Worm (Caenorhabditis elegans) whole organism, mixed stage, embryonic: Measurements from ENCODE around the gene C46F2.1.

ENCODE experiments used
- ces-1 ChIP-seq: fragments of 150-350 bp; optimal IDR thresholded peaks from 2 replicates; lab custom pipeline; 2014; ENCODE audit warnings: missing biosample characterization, missing genetic modification reagents, missing genetic modification characterization
- elt-1 ChIP-seq: sonication (generic microtip); optimal IDR thresholded peaks from 2 replicates; lab custom pipeline; 2017; ENCODE audit warnings: missing genetic modification characterization, mild to moderate bottlenecking, missing compliant biosample characterization, antibody characterized with exemption, moderate library complexity, borderline replicate concordance; ENCODE audit not compliant: insufficient read depth
- elt-3 ChIP-seq: fragments of 150-350 bp; optimal IDR thresholded peaks from 2 replicates; lab custom pipeline; 2014; ENCODE audit warnings: missing biosample characterization, missing genetic modification characterization
- lin-13 ChIP-seq: fragments of 150-350 bp; optimal IDR thresholded peaks from 2 replicates; lab custom pipeline; 2014; ENCODE audit warnings: missing biosample characterization, missing genetic modification characterization
- nhr-237 ChIP-seq: fragments of 150-350 bp; optimal IDR thresholded peaks from 2 replicates; lab custom pipeline; 2014; ENCODE audit warnings: missing biosample characterization, missing genetic modification characterization
- nhr-76 ChIP-seq: sonication (generic microtip); optimal IDR thresholded peaks from 2 replicates; lab custom pipeline; 2017; ENCODE audit warnings: missing biosample characterization, missing genetic modification characterization
- pha-4 ChIP-seq: fragments of 150-350 bp; optimal IDR thresholded peaks from 2 replicates; lab custom pipeline; 2018; ENCODE audit warnings: missing biosample characterization, missing genetic modification reagents, missing genetic modification characterization
- sem-2 ChIP-seq: fragments of 200-800 bp; sonication (Bioruptor generic); optimal IDR thresholded peaks from 2 replicates; lab custom pipeline; 2018; ENCODE audit warnings: mild to moderate bottlenecking, missing genetic modification characterization, missing compliant biosample characterization
- ztf-11 ChIP-seq: fragments of 150-350 bp; optimal IDR thresholded peaks from 2 replicates; lab custom pipeline; 2014; ENCODE audit warnings: missing biosample characterization, missing genetic modification characterization

DNA sequence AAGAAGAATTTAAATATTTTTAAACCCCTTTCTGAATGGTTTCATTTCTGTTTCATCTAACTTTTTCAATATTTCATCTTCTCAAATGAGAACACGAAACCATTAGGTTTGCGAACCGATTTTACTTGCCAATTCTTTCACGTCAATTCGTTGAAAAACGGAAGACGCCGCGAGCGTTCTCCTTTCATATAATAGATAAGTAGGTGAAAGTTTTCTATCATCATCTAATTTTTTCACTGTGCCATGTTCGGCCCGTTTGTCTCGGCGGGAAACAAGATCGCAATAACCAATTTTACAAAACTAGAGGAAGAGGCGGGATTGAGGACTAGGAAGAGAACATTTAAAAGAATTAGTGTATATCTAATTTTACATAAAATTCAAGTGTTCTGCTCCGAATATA lies 32.7 kb upstream of the C46F2.1 start, which contains the start of gene C18A11.4:
- TF ChIP-seq ces-1 (GFP tag; lab: Kevin White, UChicago) (no peak), ztf-11 (no peak), elt-1 (tag; lab: Kevin White, UChicago) (no peak), nhr-237 (tag; lab: Kevin White, UChicago) (no peak), sem-2 (GFP tag; lab: Kevin White, UChicago) (no peak), nhr-76 (tag; lab: Kevin White, UChicago) (no peak), pha-4 (no peak), elt-3 (tag; lab: Kevin White, UChicago) (no peak), lin-13 (no peak)
